Worm (Caenorhabditis elegans) whole organism, L4 larva: Measurements from ENCODE around the gene W08E12.4.
A peak's percentile ranks its signal among the peaks of the same experiment; 100 is the strongest.

Experiments used
- F10B5.3 ChIP-seq: sonication (generic microtip); optimal IDR thresholded peaks from 2 replicates; lab custom pipeline; 2016; ENCODE audit warnings: mild to moderate bottlenecking, missing genetic modification characterization, missing compliant biosample characterization
- F44E2.7 ChIP-seq: fragments of 200-800 bp; sonication (Bioruptor generic); IDR thresholded peaks from 2 replicates; pipeline ENCODE4 v2.1.2; 2022; ENCODE audit warnings: missing genetic modification characterization, missing compliant biosample characterization
- F49E8.2 ChIP-seq: sonication (generic microtip); optimal IDR thresholded peaks from 2 replicates; lab custom pipeline; 2016; ENCODE audit warnings: missing compliant biosample characterization, mild to moderate bottlenecking, missing genetic modification characterization, borderline replicate concordance
- Y105C5A.15 ChIP-seq: fragments of 200-800 bp; sonication (Bioruptor generic); IDR thresholded peaks from 2 replicates; pipeline ENCODE4 v1.3.6; 2022; ENCODE audit warnings: missing genetic modification characterization, missing compliant biosample characterization
- Y48G9A.11 ChIP-seq: fragments of 200-800 bp; sonication (Bioruptor generic); IDR thresholded peaks from 2 replicates; pipeline ENCODE4 v1.3.6; 2022; ENCODE audit warnings: missing genetic modification reagents, missing genetic modification characterization, missing compliant biosample characterization
- ZK337.2 ChIP-seq: fragments of 200-800 bp; sonication (Bioruptor generic); IDR thresholded peaks from 2 replicates; pipeline ENCODE4 v1.3.6; 2022; ENCODE audit warnings: missing genetic modification reagents, missing genetic modification characterization, missing compliant biosample characterization
- aha-1 ChIP-seq: fragments of 150-350 bp; peaks from one replicate; lab custom pipeline; 2014; ENCODE audit warnings: missing biosample characterization, missing genetic modification characterization
- ama-1 ChIP-seq: fragments of 150-350 bp; optimal IDR thresholded peaks from 2 replicates; lab custom pipeline; 2014; ENCODE audit warnings: inconsistent platforms, mixed read lengths
- ceh-28 ChIP-seq: fragments of 150-350 bp; optimal IDR thresholded peaks from 2 replicates; lab custom pipeline; 2014; ENCODE audit warnings: missing biosample characterization, missing genetic modification reagents, missing genetic modification characterization
- ces-1 ChIP-seq: fragments of 150-350 bp; sonication (generic microtip); optimal IDR thresholded peaks from 4 replicates; lab custom pipeline; 2014; ENCODE audit warnings: missing biosample characterization, missing genetic modification reagents, missing genetic modification characterization
- daf-16 ChIP-seq, 3 experiments: sonication (generic microtip); optimal IDR thresholded peaks; 2 replicates each; lab custom pipeline; 2016 to 2017; ENCODE audit warnings: missing genetic modification characterization in 3 of 3, missing genetic modification reagents in 3 of 3, mild to moderate bottlenecking in 2 of 3, missing compliant biosample characterization in 2 of 3, missing biosample characterization in 1 of 3, moderate library complexity in 1 of 3
- dmd-8 ChIP-seq: fragments of 200-800 bp; sonication (Bioruptor generic); IDR thresholded peaks from 2 replicates; pipeline ENCODE4 v1.3.6; 2022; ENCODE audit warnings: missing genetic modification characterization, missing compliant biosample characterization
- dmd-9 ChIP-seq: fragments of 200-800 bp; sonication (Bioruptor generic); IDR thresholded peaks from 2 replicates; pipeline ENCODE4 v1.3.6; 2022; ENCODE audit warnings: missing genetic modification reagents, missing genetic modification characterization, missing compliant biosample characterization
- duxl-1 ChIP-seq: sonication (generic microtip); optimal IDR thresholded peaks from 2 replicates; lab custom pipeline; 2016; ENCODE audit warnings: mild to moderate bottlenecking, missing genetic modification characterization, moderate library complexity, missing compliant biosample characterization; ENCODE audit not compliant: poor library complexity
- dve-1 ChIP-seq: sonication (generic microtip); optimal IDR thresholded peaks from 2 replicates; lab custom pipeline; 2017; ENCODE audit warnings: antibody characterized with exemption, mild to moderate bottlenecking, missing genetic modification characterization, missing compliant biosample characterization; ENCODE audit not compliant: insufficient read depth
- hif-1 ChIP-seq, 2 experiments: sonication (generic microtip); optimal IDR thresholded peaks; 2 replicates each; lab custom pipeline; 2016 to 2017; ENCODE audit warnings: missing compliant biosample characterization in 2 of 2, missing genetic modification characterization in 2 of 2, missing genetic modification reagents in 2 of 2, missing genotype in 2 of 2, mild to moderate bottlenecking in 1 of 2
- hlh-11 ChIP-seq: fragments of 200-800 bp; sonication (Bioruptor generic); optimal IDR thresholded peaks from 2 replicates; lab custom pipeline; 2018; ENCODE audit warnings: mild to moderate bottlenecking, missing genetic modification characterization, missing compliant biosample characterization
- hlh-30 ChIP-seq: sonication (generic microtip); optimal IDR thresholded peaks from 2 replicates; lab custom pipeline; 2017; ENCODE audit warnings: antibody characterized with exemption, mild to moderate bottlenecking, missing genetic modification characterization, missing compliant biosample characterization; ENCODE audit not compliant: insufficient read depth
- hmg-1.1 ChIP-seq: fragments of 200-800 bp; sonication (Bioruptor generic); IDR thresholded peaks from 2 replicates; pipeline ENCODE4 v1.3.6; 2022; ENCODE audit warnings: missing genetic modification reagents, missing genetic modification characterization, missing compliant biosample characterization
- jun-1 ChIP-seq: fragments of 150-350 bp; optimal IDR thresholded peaks from 2 replicates; lab custom pipeline; 2014; ENCODE audit warnings: missing biosample characterization, missing genetic modification reagents, missing genetic modification characterization
- lin-29 ChIP-seq: fragments of 200-800 bp; sonication (Bioruptor generic); IDR thresholded peaks from 2 replicates; pipeline ENCODE4 v1.3.6; 2022; ENCODE audit warnings: missing genetic modification reagents, missing genetic modification characterization, missing compliant biosample characterization
- lin-39 ChIP-seq: fragments of 150-350 bp; optimal IDR thresholded peaks from 2 replicates; lab custom pipeline; 2014; ENCODE audit warnings: missing biosample characterization, missing genetic modification reagents, missing genetic modification characterization
- lsy-2 ChIP-seq, 2 experiments: fragments of 150-350 bp in 1 of 2; sonication (generic microtip) in 1 of 2; optimal IDR thresholded peaks; 2 replicates each; lab custom pipeline; 2014 to 2017; ENCODE audit warnings: missing biosample characterization in 2 of 2, missing genetic modification characterization in 2 of 2
- mep-1 ChIP-seq: fragments of 150-350 bp; sonication (generic microtip); optimal IDR thresholded peaks from 3 replicates; lab custom pipeline; 2014; ENCODE audit warnings: missing biosample characterization, missing genetic modification characterization
- mxl-2 ChIP-seq: fragments of 200-800 bp; sonication (Bioruptor generic); conservative IDR thresholded peaks from 2 replicates; pipeline ENCODE4 v1.3.6; 2022; ENCODE audit warnings: missing genetic modification reagents, missing genetic modification characterization, missing compliant biosample characterization
- mxl-3 ChIP-seq: fragments of 200-800 bp; sonication (Bioruptor generic); optimal IDR thresholded peaks from 2 replicates; lab custom pipeline; 2018; ENCODE audit warnings: mild to moderate bottlenecking, missing genetic modification characterization, missing compliant biosample characterization
- nhr-10 ChIP-seq: fragments of 150-350 bp; optimal IDR thresholded peaks from 2 replicates; lab custom pipeline; 2014; ENCODE audit warnings: missing biosample characterization, missing genetic modification characterization
- nhr-11 ChIP-seq: fragments of 150-350 bp; optimal IDR thresholded peaks from 2 replicates; lab custom pipeline; 2014; ENCODE audit warnings: missing biosample characterization, missing genetic modification characterization
- nhr-111 ChIP-seq: fragments of 200-800 bp; sonication (Bioruptor generic); optimal IDR thresholded peaks from 2 replicates; lab custom pipeline; 2018; ENCODE audit warnings: mild to moderate bottlenecking, missing genetic modification characterization, missing compliant biosample characterization
- nhr-25 ChIP-seq: sonication (generic microtip); optimal IDR thresholded peaks from 2 replicates; lab custom pipeline; 2017; ENCODE audit warnings: missing genetic modification characterization, mild to moderate bottlenecking, missing compliant biosample characterization, antibody characterized with exemption, moderate library complexity, borderline replicate concordance; ENCODE audit not compliant: insufficient read depth
- nhr-28 ChIP-seq: fragments of 150-350 bp; optimal IDR thresholded peaks from 2 replicates; lab custom pipeline; 2014; ENCODE audit warnings: missing biosample characterization, missing genetic modification characterization
- nhr-42 ChIP-seq: fragments of 200-800 bp; sonication (Bioruptor generic); IDR thresholded peaks from 2 replicates; pipeline ENCODE4 v1.3.6; 2022; ENCODE audit warnings: missing genetic modification characterization, missing compliant biosample characterization
- nhr-77 ChIP-seq: fragments of 150-350 bp; optimal IDR thresholded peaks from 2 replicates; lab custom pipeline; 2014; ENCODE audit warnings: missing biosample characterization, missing genetic modification characterization
- pqm-1 ChIP-seq: sonication (generic microtip); optimal IDR thresholded peaks from 2 replicates; lab custom pipeline; 2017; ENCODE audit warnings: missing biosample characterization, missing genetic modification characterization
- rbr-2 ChIP-seq: sonication (generic microtip); optimal IDR thresholded peaks from 2 replicates; lab custom pipeline; 2016; ENCODE audit warnings: missing genotype, missing genetic modification characterization, missing compliant biosample characterization
- sdz-12 ChIP-seq: fragments of 200-800 bp; sonication (Bioruptor generic); optimal IDR thresholded peaks from 2 replicates; lab custom pipeline; 2018; ENCODE audit warnings: mild to moderate bottlenecking, missing genetic modification characterization, missing compliant biosample characterization
- set-16 ChIP-seq: fragments of 200-800 bp; sonication (Bioruptor generic); IDR thresholded peaks from 2 replicates; pipeline ENCODE4 v1.3.6; 2022; ENCODE audit warnings: missing genetic modification reagents, missing genetic modification characterization, missing compliant biosample characterization
- skn-1 ChIP-seq: fragments of 150-350 bp; optimal IDR thresholded peaks from 2 replicates; lab custom pipeline; 2014; ENCODE audit warnings: missing biosample characterization, missing genetic modification characterization
- spr-1 ChIP-seq: sonication (generic microtip); optimal IDR thresholded peaks from 2 replicates; lab custom pipeline; 2016; ENCODE audit warnings: mild to moderate bottlenecking, missing genetic modification characterization, missing compliant biosample characterization
- unc-130 ChIP-seq: sonication (generic microtip); optimal IDR thresholded peaks from 2 replicates; lab custom pipeline; 2016; ENCODE audit warnings: missing genetic modification reagents, missing genetic modification characterization, missing compliant biosample characterization
- unc-62 ChIP-seq, 3 experiments: fragments of 150-350 bp in 1 of 3; sonication (generic microtip); optimal IDR thresholded peaks in 2 of 3; peaks in 1 of 3; 1 replicate in 1 of 3; 2 replicates in 2 of 3; lab custom pipeline; 2014 to 2017; ENCODE audit warnings: missing biosample characterization in 3 of 3, missing genetic modification characterization in 3 of 3, missing genetic modification reagents in 3 of 3, missing genotype in 1 of 3
- vab-7 ChIP-seq: fragments of 200-800 bp; sonication (Bioruptor generic); IDR thresholded peaks from 2 replicates; pipeline ENCODE4 v1.3.6; 2022; ENCODE audit warnings: missing genetic modification reagents, missing genetic modification characterization, missing compliant biosample characterization
- zag-1 ChIP-seq: fragments of 150-350 bp; optimal IDR thresholded peaks from 2 replicates; lab custom pipeline; 2014; ENCODE audit warnings: missing biosample characterization, missing genetic modification characterization
- zfp-2 ChIP-seq: sonication (generic microtip); optimal IDR thresholded peaks from 2 replicates; lab custom pipeline; 2016; ENCODE audit warnings: mild to moderate bottlenecking, missing genetic modification characterization, missing compliant biosample characterization
- zip-11 ChIP-seq: fragments of 200-800 bp; sonication (Bioruptor generic); IDR thresholded peaks from 2 replicates; pipeline ENCODE4 v1.3.6; 2022; ENCODE audit warnings: missing genetic modification characterization, missing compliant biosample characterization
- ztf-7 ChIP-seq: fragments of 150-350 bp; optimal IDR thresholded peaks from 2 replicates; lab custom pipeline; 2014; ENCODE audit warnings: missing biosample characterization, missing genetic modification characterization

The W08E12.4 gene

ce11 chrIV:3302058-3302457 is at the start of gene W08E12.4:
TSS of gene W08E12.4 (plus strand) at chrIV:3302358.
- TF ChIP-seq set-16 (GFP tag; lab: Robert Waterston, UW) = 0 out of 2 replicates have a peak, but pooled peaks have one; percentile 7

- TF ChIP-seq aha-1 (tag; lab: Kevin White, UChicago) (peak; percentile 27), F49E8.2 (tag; lab: Kevin White, UChicago) (no peak), zag-1 (no peak), unc-62 (GFP tag; optimal IDR thresholded peaks at IDR 0.05 in 1 of 2; lab: Kevin White, UChicago) (peak in 1 of 2 experiments; percentile 55), unc-62 (tag; optimal IDR thresholded peaks at IDR 0.05; lab: Kevin White, UChicago) (no peak), Y48G9A.11 (GFP tag; lab: Robert Waterston, UW) (no peak), skn-1 (tag; lab: Kevin White, UChicago) (no peak)
These were observed 47.7 kb upstream of the W08E12.4 start, which contains the start of gene dmd-9 for ce11 chrIV:3254443-3254842. TSS of gene dmd-9 (minus strand) at chrIV:3254543.

- TF ChIP-seq F10B5.3 (no peak), nhr-11 (tag; lab: Kevin White, UChicago) (no peak), sdz-12 (GFP tag; lab: Kevin White, UChicago) (no peak), mxl-3 (peak; percentile 37), vab-7 (GFP tag; lab: Robert Waterston, UW) (no peak), zip-11 (GFP tag; lab: Robert Waterston, UW) (no peak), nhr-28 (peak; percentile 93), Y105C5A.15 (GFP tag; lab: Robert Waterston, UW) (no peak), nhr-42 (no peak), rbr-2 (no peak), F44E2.7 (GFP tag; lab: Robert Waterston, UW) (no peak), aha-1 (tag; lab: Kevin White, UChicago) (peak; percentile 98)
These were observed 45.3 kb upstream of the W08E12.4 start for ce11 chrIV:3256866-3257265.

ce11 chrIV:3258528-3258927 is 43.6 kb upstream of the W08E12.4 start, which contains the start of gene T26C12.1:
TSS of gene T26C12.1 (plus strand) at chrIV:3258910.
- TF ChIP-seq mxl-2 (GFP tag; lab: Robert Waterston, UW) (no peak), hif-1 (tag; optimal IDR thresholded peaks at IDR 0.05; lab: Kevin White, UChicago) (no peak), nhr-25 (tag; lab: Kevin White, UChicago) (no peak), dmd-8 (GFP tag; lab: Robert Waterston, UW) (no peak), dve-1 (tag; lab: Kevin White, UChicago) (peak; percentile 50), dmd-9 (GFP tag; lab: Robert Waterston, UW) (no peak), nhr-77 (tag; lab: Kevin White, UChicago) (peak; percentile 47), hlh-30 (tag; lab: Kevin White, UChicago) (peak; percentile 21), mep-1 (tag; lab: Kevin White, UChicago) (no peak), jun-1 (tag; lab: Kevin White, UChicago) (no peak), zfp-2 (tag; lab: Kevin White, UChicago) (no peak), hlh-11 (tag; lab: Kevin White, UChicago) (peak; percentile 36), ztf-7 (tag; lab: Kevin White, UChicago) (no peak), hmg-1.1 (no peak), spr-1 (tag; lab: Kevin White, UChicago) (no peak), ceh-28 (no peak), nhr-10 (tag; lab: Kevin White, UChicago) (no peak), daf-16 (GFP tag; optimal IDR thresholded peaks at IDR 0.05; lab: Kevin White, UChicago) (no peak), daf-16 (tag; optimal IDR thresholded peaks at IDR 0.05; lab: Kevin White, UChicago) (peak; percentile 53), pqm-1 (tag; lab: Kevin White, UChicago) (peak; percentile 88), sdz-12 (GFP tag; lab: Kevin White, UChicago) (no peak), nhr-111 (GFP tag; lab: Kevin White, UChicago) (no peak), lin-29 (GFP tag; lab: Robert Waterston, UW) (no peak), aha-1 (tag; lab: Kevin White, UChicago) (no peak), zag-1 (no peak), ama-1 (lab: Kevin White, UChicago) (no peak), unc-130 (GFP tag; lab: Kevin White, UChicago) (no peak), ZK337.2 (GFP tag; lab: Robert Waterston, UW) (no peak), duxl-1 (tag; lab: Kevin White, UChicago) (no peak), lsy-2 (tag; optimal IDR thresholded peaks at IDR 0.05; lab: Kevin White, UChicago) (no peak), lin-39 (tag; lab: Kevin White, UChicago) (no peak), ces-1 (GFP tag; lab: Kevin White, UChicago) (no peak)
